Worm (Caenorhabditis elegans) whole organism, young adult: ENCODE data around the gene F56D2.3.

Experiments
- C06A6.2 ChIP-seq: fragments of 200-800 bp; sonication (Bioruptor generic); conservative IDR thresholded peaks from 2 replicates; pipeline ENCODE4 v1.3.6; 2022; ENCODE audit warnings: missing genetic modification characterization, missing compliant biosample characterization
- F33H1.4 ChIP-seq: fragments of 200-800 bp; sonication (Bioruptor generic); IDR thresholded peaks from 2 replicates; pipeline ENCODE4 v1.3.6; 2022; ENCODE audit warnings: missing genetic modification reagents, missing genetic modification characterization, missing compliant biosample characterization
- F52B5.7 ChIP-seq: sonication (generic microtip); optimal IDR thresholded peaks from 2 replicates; lab custom pipeline; 2016; ENCODE audit warnings: mild to moderate bottlenecking, missing genetic modification characterization, missing compliant biosample characterization
- F57A8.1 ChIP-seq: fragments of 200-800 bp; sonication (Bioruptor generic); optimal IDR thresholded peaks from 2 replicates; lab custom pipeline; 2018; ENCODE audit warnings: mild to moderate bottlenecking, missing genetic modification characterization, moderate library complexity, missing compliant biosample characterization
- K11D2.4 ChIP-seq: fragments of 200-800 bp; sonication (Bioruptor generic); IDR thresholded peaks from 2 replicates; pipeline ENCODE4 v1.3.6; 2022; ENCODE audit warnings: missing genetic modification reagents, missing genetic modification characterization, missing compliant biosample characterization
- Y53F4B.3 ChIP-seq: fragments of 200-800 bp; sonication (Bioruptor generic); IDR thresholded peaks from 2 replicates; pipeline ENCODE4 v1.3.6; 2022; ENCODE audit warnings: missing genetic modification reagents, missing genetic modification characterization, missing compliant biosample characterization
- Y56A3A.18 ChIP-seq: fragments of 200-800 bp; sonication (Bioruptor generic); IDR thresholded peaks from 2 replicates; pipeline ENCODE4 v1.3.6; 2022; ENCODE audit warnings: missing genetic modification reagents, missing genetic modification characterization, missing compliant biosample characterization
- ama-1 ChIP-seq, 3 experiments: fragments of 150-350 bp in 1 of 3; sonication (generic microtip) in 2 of 3; optimal IDR thresholded peaks; 2 replicates each; lab custom pipeline; 2014 to 2018; ENCODE audit warnings: missing biosample characterization in 2 of 3, missing genetic modification characterization in 2 of 3, missing genetic modification reagents in 2 of 3
- aptf-3 ChIP-seq: fragments of 200-800 bp; sonication (Bioruptor generic); IDR thresholded peaks from 2 replicates; pipeline ENCODE4 v1.3.6; 2022; ENCODE audit warnings: missing genetic modification characterization, missing compliant biosample characterization
- atf-7 ChIP-seq: sonication (generic microtip); optimal IDR thresholded peaks from 2 replicates; lab custom pipeline; 2017; ENCODE audit warnings: mild to moderate bottlenecking, missing genetic modification characterization, missing compliant biosample characterization
- attf-5 ChIP-seq: fragments of 200-800 bp; sonication (Bioruptor generic); optimal IDR thresholded peaks from 2 replicates; lab custom pipeline; 2018; ENCODE audit warnings: mild to moderate bottlenecking, missing genetic modification characterization, missing compliant biosample characterization
- attf-6 ChIP-seq: fragments of 200-800 bp; sonication (Bioruptor generic); IDR thresholded peaks from 2 replicates; pipeline ENCODE4 v1.3.6; 2022; ENCODE audit warnings: missing genetic modification reagents, missing genetic modification characterization, missing compliant biosample characterization
- cebp-1 ChIP-seq, 2 experiments: fragments of 200-800 bp in 1 of 2; sonication (Bioruptor generic) in 1 of 2; sonication (generic microtip) in 1 of 2; IDR thresholded peaks in 1 of 2; optimal IDR thresholded peaks in 1 of 2; 2 replicates each; pipeline versions ENCODE4 v1.3.6 to Lab custom; 2017 to 2022; ENCODE audit warnings: missing compliant biosample characterization in 2 of 2, missing genetic modification characterization in 2 of 2, mild to moderate bottlenecking in 1 of 2, missing genetic modification reagents in 1 of 2, moderate library complexity in 1 of 2
- cebp-2 ChIP-seq: fragments of 200-800 bp; sonication (Bioruptor generic); IDR thresholded peaks from 2 replicates; pipeline ENCODE4 v1.3.6; 2022; ENCODE audit warnings: missing genetic modification characterization, missing compliant biosample characterization
- ceh-100 ChIP-seq: fragments of 200-800 bp; sonication (Bioruptor generic); IDR thresholded peaks from 2 replicates; pipeline ENCODE4 v1.3.6; 2022; ENCODE audit warnings: missing genetic modification reagents, missing genetic modification characterization, missing compliant biosample characterization
- ceh-79 ChIP-seq: sonication (generic microtip); optimal IDR thresholded peaks from 2 replicates; lab custom pipeline; 2017; ENCODE audit warnings: mild to moderate bottlenecking, missing genetic modification characterization, missing compliant biosample characterization
- ceh-91 ChIP-seq: fragments of 200-800 bp; sonication (Bioruptor generic); IDR thresholded peaks from 2 replicates; pipeline ENCODE4 v1.3.6; 2022; ENCODE audit warnings: missing genetic modification reagents, missing genetic modification characterization, missing compliant biosample characterization
- die-1 ChIP-seq: sonication (generic microtip); optimal IDR thresholded peaks from 2 replicates; lab custom pipeline; 2016; ENCODE audit warnings: missing genotype, mild to moderate bottlenecking, missing genetic modification characterization, missing compliant biosample characterization
- dox-1 ChIP-seq: fragments of 200-800 bp; sonication (Bioruptor generic); IDR thresholded peaks from 2 replicates; pipeline ENCODE4 v1.3.6; 2022; ENCODE audit warnings: missing genetic modification reagents, missing genetic modification characterization, missing compliant biosample characterization
- him-1 ChIP-seq: sonication (generic microtip); optimal IDR thresholded peaks from 2 replicates; lab custom pipeline; 2016; ENCODE audit warnings: missing genotype, missing genetic modification reagents, missing genetic modification characterization, missing compliant biosample characterization
- hmg-1.2 ChIP-seq: fragments of 200-800 bp; sonication (Bioruptor generic); IDR thresholded peaks from 2 replicates; pipeline ENCODE4 v1.3.6; 2022; ENCODE audit warnings: missing genetic modification reagents, missing genetic modification characterization, missing compliant biosample characterization
- hmg-20 ChIP-seq: fragments of 200-800 bp; sonication (Bioruptor generic); IDR thresholded peaks from 2 replicates; pipeline ENCODE4 v1.3.6; 2022; ENCODE audit warnings: missing genetic modification reagents, missing genetic modification characterization, missing compliant biosample characterization
- hrde-1 ChIP-seq: sonication (generic microtip); optimal IDR thresholded peaks from 2 replicates; lab custom pipeline; 2016; ENCODE audit warnings: missing genetic modification characterization, mild to moderate bottlenecking, missing compliant biosample characterization, moderate library complexity, missing genotype, missing genetic modification reagents, borderline replicate concordance
- lag-1 ChIP-seq: fragments of 200-800 bp; sonication (Bioruptor generic); IDR thresholded peaks from 2 replicates; pipeline ENCODE4 v1.3.6; 2022; ENCODE audit warnings: missing genetic modification reagents, missing genetic modification characterization, missing compliant biosample characterization
- let-607 ChIP-seq, 2 experiments: fragments of 200-800 bp in 1 of 2; sonication (Bioruptor generic) in 1 of 2; sonication (generic microtip) in 1 of 2; optimal IDR thresholded peaks; 2 replicates each; lab custom pipeline; 2016 to 2018; ENCODE audit warnings: mild to moderate bottlenecking in 2 of 2, missing compliant biosample characterization in 2 of 2, missing genetic modification characterization in 2 of 2, moderate library complexity in 2 of 2, missing genotype in 1 of 2
- lin-35 ChIP-seq, 3 experiments: fragments of 150-350 bp in 2 of 3; sonication (generic microtip) in 1 of 3; optimal IDR thresholded peaks; 2 replicates each; lab custom pipeline; 2014 to 2018; ENCODE audit warnings: missing biosample characterization in 3 of 3, missing genetic modification characterization in 3 of 3, missing genetic modification reagents in 3 of 3
- lin-40 ChIP-seq: sonication (generic microtip); optimal IDR thresholded peaks from 2 replicates; lab custom pipeline; 2016; ENCODE audit warnings: missing genetic modification characterization, mild to moderate bottlenecking, missing compliant biosample characterization, missing genotype, missing genetic modification reagents
- lin-54 ChIP-seq: fragments of 200-800 bp; sonication (Bioruptor generic); optimal IDR thresholded peaks from 2 replicates; lab custom pipeline; 2018; ENCODE audit warnings: mild to moderate bottlenecking, missing genetic modification characterization, missing compliant biosample characterization
- lir-1 ChIP-seq: fragments of 200-800 bp; sonication (Bioruptor generic); conservative IDR thresholded peaks from 2 replicates; pipeline ENCODE4 v1.3.6; 2022; ENCODE audit warnings: missing genetic modification reagents, missing genetic modification characterization, missing compliant biosample characterization
- lsy-27 ChIP-seq: sonication (generic microtip); optimal IDR thresholded peaks from 2 replicates; lab custom pipeline; 2017; ENCODE audit warnings: missing genetic modification characterization, mild to moderate bottlenecking, missing compliant biosample characterization, antibody characterized with exemption, missing genotype, borderline replicate concordance; ENCODE audit not compliant: insufficient read depth
- madf-3 ChIP-seq: fragments of 200-800 bp; sonication (Bioruptor generic); IDR thresholded peaks from 2 replicates; pipeline ENCODE4 v1.3.6; 2022; ENCODE audit warnings: missing genetic modification reagents, missing genetic modification characterization, missing compliant biosample characterization
- madf-8 ChIP-seq: fragments of 200-800 bp; sonication (Bioruptor generic); conservative IDR thresholded peaks from 2 replicates; pipeline ENCODE4 v1.3.6; 2022; ENCODE audit warnings: missing genetic modification reagents, missing genetic modification characterization, missing compliant biosample characterization
- mcd-1 ChIP-seq: fragments of 200-800 bp; sonication (Bioruptor generic); IDR thresholded peaks from 2 replicates; pipeline ENCODE4 v1.3.6; 2022; ENCODE audit warnings: missing genetic modification reagents, missing genetic modification characterization, missing compliant biosample characterization
- mxl-1 ChIP-seq: sonication (generic microtip); optimal IDR thresholded peaks from 2 replicates; lab custom pipeline; 2016; ENCODE audit warnings: missing genetic modification characterization, missing compliant biosample characterization
- nfyb-1 ChIP-seq: fragments of 200-800 bp; sonication (Bioruptor generic); IDR thresholded peaks from 2 replicates; pipeline ENCODE4 v1.3.6; 2022; ENCODE audit warnings: missing genetic modification reagents, missing genetic modification characterization, missing compliant biosample characterization
- nhr-27 ChIP-seq: fragments of 200-800 bp; sonication (Bioruptor generic); optimal IDR thresholded peaks from 2 replicates; lab custom pipeline; 2018; ENCODE audit warnings: mild to moderate bottlenecking, missing genetic modification characterization, moderate library complexity, missing compliant biosample characterization
- nhr-80 ChIP-seq: sonication (generic microtip); optimal IDR thresholded peaks from 2 replicates; lab custom pipeline; 2016; ENCODE audit warnings: missing genetic modification characterization, missing compliant biosample characterization
- nhr-90 ChIP-seq: sonication (generic microtip); optimal IDR thresholded peaks from 2 replicates; lab custom pipeline; 2016; ENCODE audit warnings: missing genotype, mild to moderate bottlenecking, missing genetic modification characterization, missing compliant biosample characterization
- rec-8 ChIP-seq, 2 experiments: sonication (generic microtip); optimal IDR thresholded peaks; 2 replicates each; lab custom pipeline; 2016; ENCODE audit warnings: mild to moderate bottlenecking in 2 of 2, missing genetic modification characterization in 2 of 2, missing genetic modification reagents in 2 of 2, missing genotype in 2 of 2, missing biosample characterization in 1 of 2, missing compliant biosample characterization in 1 of 2, moderate library complexity in 1 of 2
- sea-2 ChIP-seq: fragments of 200-800 bp; sonication (Bioruptor generic); IDR thresholded peaks from 2 replicates; pipeline ENCODE4 v1.3.6; 2022; ENCODE audit warnings: missing genetic modification characterization, missing compliant biosample characterization
- snpc-1.1 ChIP-seq: sonication (generic microtip); optimal IDR thresholded peaks from 2 replicates; lab custom pipeline; 2017; ENCODE audit warnings: missing genetic modification characterization, mild to moderate bottlenecking, missing compliant biosample characterization, antibody characterized with exemption, moderate library complexity, missing genotype, missing genetic modification reagents; ENCODE audit not compliant: insufficient read depth
- somi-1 ChIP-seq: fragments of 200-800 bp; sonication (Bioruptor generic); optimal IDR thresholded peaks from 2 replicates; lab custom pipeline; 2018; ENCODE audit warnings: mild to moderate bottlenecking, missing genetic modification characterization, missing compliant biosample characterization
- tbp1 ChIP-seq: fragments of 200-800 bp; sonication (Bioruptor generic); optimal IDR thresholded peaks from 2 replicates; lab custom pipeline; 2018; ENCODE audit warnings: mild to moderate bottlenecking, missing genetic modification characterization, missing compliant biosample characterization
- tlf-1 ChIP-seq: fragments of 200-800 bp; sonication (Bioruptor generic); optimal IDR thresholded peaks from 2 replicates; lab custom pipeline; 2018; ENCODE audit warnings: mild to moderate bottlenecking, missing genetic modification characterization, missing compliant biosample characterization
- unc-62 ChIP-seq: fragments of 150-350 bp; optimal IDR thresholded peaks from 2 replicates; lab custom pipeline; 2014; ENCODE audit warnings: missing biosample characterization, missing genetic modification reagents, missing genetic modification characterization
- ztf-18 ChIP-seq: sonication (generic microtip); optimal IDR thresholded peaks from 2 replicates; lab custom pipeline; 2016; ENCODE audit warnings: missing genotype, mild to moderate bottlenecking, missing genetic modification characterization, missing compliant biosample characterization

Gene F56D2.3

ce11 chrIII:5552072-5552667, 32.6 kb upstream of the F56D2.3 start, which contains the start of gene F09F7.6:
Gene F09F7.6, minus strand, starts transcription at chrIII:5552135.
- TF ChIP-seq K11D2.4 (GFP tag; lab: Robert Waterston, UW) (peak; percentile 46; the same call in 1 of the 2 replicates), dox-1 (GFP tag; lab: Robert Waterston, UW) (peak; percentile 11; the same call in 1 of the 2 replicates), C06A6.2 (GFP tag; lab: Robert Waterston, UW) (0 out of 2 replicates have a peak, but pooled peaks have one; percentile 28), ceh-79 (tag; lab: Kevin White, UChicago) (no peak), him-1 (tag; lab: Kevin White, UChicago) (no peak), lin-54 (GFP tag; lab: Kevin White, UChicago) (no peak), nfyb-1 (GFP tag; lab: Robert Waterston, UW) (0 out of 2 replicates have a peak, but pooled peaks have one; percentile 34), ceh-100 (no peak), unc-62 (GFP tag; lab: Kevin White, UChicago) (no peak), cebp-1 (GFP tag; IDR thresholded peaks at IDR 0.05; lab: Robert Waterston, UW) (no peak), cebp-1 (tag; optimal IDR thresholded peaks at IDR 0.05; lab: Kevin White, UChicago) (peak; percentile 59), lir-1 (GFP tag; lab: Robert Waterston, UW) (0 out of 2 replicates have a peak, but pooled peaks have one; percentile 23), lin-35 (GFP tag; optimal IDR thresholded peaks at IDR 0.05; lab: Kevin White, UChicago) (peak in 1 of 3 experiments; percentile 12), attf-6 (GFP tag; lab: Robert Waterston, UW) (no peak), F33H1.4 (GFP tag; lab: Robert Waterston, UW) (no peak), lsy-27 (tag; lab: Kevin White, UChicago) (no peak), Y56A3A.18 (GFP tag; lab: Robert Waterston, UW) (no peak), Y53F4B.3 (GFP tag; lab: Robert Waterston, UW) (no peak), atf-7 (tag; lab: Kevin White, UChicago) (peak; percentile 25), cebp-2 (GFP tag; lab: Robert Waterston, UW) (no peak), somi-1 (peak; percentile 64), hmg-20 (no peak), ceh-91 (GFP tag; lab: Robert Waterston, UW) (no peak), mxl-1 (tag; lab: Kevin White, UChicago) (no peak), F57A8.1 (GFP tag; lab: Kevin White, UChicago) (no peak), ztf-18 (tag; lab: Kevin White, UChicago) (no peak), hmg-1.2 (peak; percentile 52), madf-8 (GFP tag; lab: Robert Waterston, UW) (no peak), madf-3 (GFP tag; lab: Robert Waterston, UW) (no peak), die-1 (tag; lab: Kevin White, UChicago) (no peak), lin-40 (peak; percentile 57), rec-8 (tag; optimal IDR thresholded peaks at IDR 0.05; lab: Kevin White, UChicago) (no peak), attf-5 (peak; percentile 38), F52B5.7 (tag; lab: Kevin White, UChicago) (no peak), snpc-1.1 (no peak), ama-1 (optimal IDR thresholded peaks at IDR 0.05; lab: Kevin White, UChicago) (peak; percentile 61), ama-1 (GFP tag; optimal IDR thresholded peaks at IDR 0.05; lab: Kevin White, UChicago) (no peak), nhr-80 (tag; lab: Kevin White, UChicago) (peak; percentile 60), tlf-1 (GFP tag; lab: Kevin White, UChicago) (peak; percentile 42), nhr-90 (tag; lab: Kevin White, UChicago) (no peak), nhr-27 (no peak), let-607 (tag; optimal IDR thresholded peaks at IDR 0.05; lab: Kevin White, UChicago) (peak in 1 of 2 experiments; percentile 21), tbp1 (GFP tag; lab: Kevin White, UChicago) (peak; percentile 30), hrde-1 (tag; lab: Kevin White, UChicago) (no peak), sea-2 (GFP tag; lab: Robert Waterston, UW) (no peak), aptf-3 (GFP tag; lab: Robert Waterston, UW) (no peak), mcd-1 (no peak; the same call in 1 of the 2 replicates), lag-1 (GFP tag; lab: Robert Waterston, UW) (no peak)
